Fruit fly (Drosophila melanogaster): ENCODE data around the gene CG10738.

CG10738 gene

DNA sequence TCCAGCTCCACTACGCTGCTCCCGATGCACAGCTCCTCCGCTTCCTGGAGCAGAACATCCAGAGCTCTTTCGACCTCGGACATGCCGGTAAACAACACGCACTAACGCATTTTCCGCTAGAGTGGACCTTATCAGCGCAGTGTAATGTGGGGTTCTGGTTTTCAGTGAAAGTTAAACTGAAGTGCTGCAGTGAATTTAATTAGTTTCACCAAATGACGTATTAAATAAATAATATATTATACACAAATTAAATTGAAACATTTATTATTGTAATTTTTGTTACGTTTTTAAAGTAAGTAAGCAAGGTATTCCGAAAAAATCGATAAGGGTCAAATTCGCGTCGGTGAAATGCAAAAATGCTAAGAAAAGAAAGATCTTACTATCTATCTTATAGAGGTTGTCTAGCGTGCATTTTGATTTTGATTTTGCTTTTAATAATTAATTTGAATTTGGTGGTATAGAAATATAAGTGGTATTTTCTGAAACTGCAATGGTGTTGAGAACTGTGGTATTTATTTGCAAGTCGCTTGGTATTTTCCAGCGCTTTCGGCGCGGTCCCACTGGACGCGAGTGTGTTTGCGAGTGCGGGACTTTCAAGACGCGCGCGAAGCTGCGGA, at the start of gene CG10738, which contains the start of gene JMJD7:
Gene CG10738 (plus strand): TSS at position 594 of the 617 bp plus-strand sequence.
Gene JMJD7 (minus strand): TSS at position 107 of the 617 bp plus-strand sequence.
- TF ChIP-seq Ets21C (GFP tag; optimal IDR thresholded peaks at IDR 0.05) (no peak), OdsH (GFP tag; optimal IDR thresholded peaks at IDR 0.05) (peak; percentile 51), Hr39 (GFP tag; optimal IDR thresholded peaks at IDR 0.05) (no peak), Lpt (GFP tag; optimal IDR thresholded peaks at IDR 0.05) (peak; percentile 41), Hr38 (GFP tag; optimal IDR thresholded peaks at IDR 0.05) (no peak), CG15336 (GFP tag; IDR thresholded peaks at IDR 0.05) (0 out of 2 replicates have a peak, but pooled peaks have one; percentile 18), CG8632 (GFP tag; optimal IDR thresholded peaks at IDR 0.05) (no peak), CG31627 (GFP tag; optimal IDR thresholded peaks at IDR 0.05) (peak; percentile 23), salr (GFP tag; optimal IDR thresholded peaks at IDR 0.05) (peak in 1 of 2 experiments; percentile 34), CG8319 (GFP tag; optimal IDR thresholded peaks at IDR 0.05) (no peak), spab (GFP tag; optimal IDR thresholded peaks at IDR 0.05) (no peak), cyc (GFP tag; optimal IDR thresholded peaks at IDR 0.05) (peak; percentile 69), vri (GFP tag; optimal IDR thresholded peaks at IDR 0.05) (no peak), Eip78C (GFP tag) (peak; percentile 60), Gug (GFP tag; IDR thresholded peaks at IDR 0.05) (no peak), CG11294 (GFP tag; IDR thresholded peaks at IDR 0.05) (peak; percentile 51; the same call in 1 of the 2 replicates), ss (GFP tag; optimal IDR thresholded peaks at IDR 0.05) (no peak), fd59A (GFP tag; optimal IDR thresholded peaks at IDR 0.05) (no peak), Blimp-1 (GFP tag; optimal IDR thresholded peaks at IDR 0.05) (peak; percentile 81), Met (GFP tag; optimal IDR thresholded peaks at IDR 0.05) (peak; percentile 76), Sox14 (GFP tag; optimal IDR thresholded peaks at IDR 0.05) (peak; percentile 23), topi (GFP tag; optimal IDR thresholded peaks at IDR 0.05) (peak; percentile 65), esn (GFP tag; optimal IDR thresholded peaks at IDR 0.05) (peak; percentile 66), dac (GFP tag; optimal IDR thresholded peaks at IDR 0.05) (no peak), eg (GFP tag; IDR thresholded peaks at IDR 0.05) (peak; percentile 87), Hr4 (GFP tag; optimal IDR thresholded peaks at IDR 0.05) (peak; percentile 30), CG11902 (GFP tag; optimal IDR thresholded peaks at IDR 0.05) (peak; percentile 66), CG11762 (GFP tag; optimal IDR thresholded peaks at IDR 0.05; ENCODE audit: insufficient read depth) (peak; percentile 76), CG6854 (GFP tag; optimal IDR thresholded peaks at IDR 0.05) (peak; percentile 48), Eip93F (GFP tag; optimal IDR thresholded peaks at IDR 0.05) (no peak), CG3919 (GFP tag; optimal IDR thresholded peaks at IDR 0.05) (peak; percentile 89), CG6808 (GFP tag; optimal IDR thresholded peaks at IDR 0.05) (peak; percentile 36), acj6 (GFP tag; optimal IDR thresholded peaks at IDR 0.05) (peak; percentile 46), Sox15 (GFP tag; optimal IDR thresholded peaks at IDR 0.05) (no peak), CG6276 (GFP tag; optimal IDR thresholded peaks at IDR 0.05) (peak; percentile 26), CG3032 (tag; optimal IDR thresholded peaks at IDR 0.05) (peak; percentile 44), CG4318 (GFP tag; optimal IDR thresholded peaks at IDR 0.05) (peak; percentile 3), fd85E (GFP tag; optimal IDR thresholded peaks at IDR 0.05) (peak; percentile 10), CG10631 (GFP tag; optimal IDR thresholded peaks at IDR 0.05) (no peak), lz (GFP tag; optimal IDR thresholded peaks at IDR 0.05) (peak; percentile 18), CG1621 (tag; optimal IDR thresholded peaks at IDR 0.05) (no peak), CG9139 (GFP tag; optimal IDR thresholded peaks at IDR 0.05) (peak; percentile 28), CG6163 (GFP tag; IDR thresholded peaks at IDR 0.05) (peak; percentile 85), pdm3 (GFP tag; optimal IDR thresholded peaks at IDR 0.05) (peak; percentile 49), Sox102F (GFP tag; optimal IDR thresholded peaks at IDR 0.05) (peak; percentile 36), Smox (GFP tag; optimal IDR thresholded peaks at IDR 0.05) (no peak), CG7368 (GFP tag; optimal IDR thresholded peaks at IDR 0.05) (peak; percentile 56), fkh (GFP tag; optimal IDR thresholded peaks at IDR 0.05) (no peak), Eip75B (GFP tag; optimal IDR thresholded peaks at IDR 0.05) (no peak), CG10669 (GFP tag; optimal IDR thresholded peaks at IDR 0.05) (peak; percentile 78), dsx (GFP tag; optimal IDR thresholded peaks at IDR 0.05; ENCODE audit: poor library complexity, severe bottlenecking) (no peak)
